Worm (Caenorhabditis elegans) whole organism, L4 larva: ENCODE results near the gene F09C12.2.
"Not testable (repeated sequence)": the region's sequence is repeated elsewhere in the genome, so short reads cannot be mapped to it uniquely, and the experiment has no call there.

ENCODE experiments used
- R02D3.7 ChIP-seq: fragments of 150-350 bp; sonication (generic microtip); optimal IDR thresholded peaks from 3 replicates; lab custom pipeline; 2014; ENCODE audit warnings: missing biosample characterization, missing genetic modification characterization
- aly-2 ChIP-seq: sonication (generic microtip); optimal IDR thresholded peaks from 2 replicates; lab custom pipeline; 2018; ENCODE audit warnings: missing biosample characterization, missing genetic modification characterization
- hlh-11 ChIP-seq: fragments of 200-800 bp; sonication (Bioruptor generic); optimal IDR thresholded peaks from 2 replicates; lab custom pipeline; 2018; ENCODE audit warnings: mild to moderate bottlenecking, missing genetic modification characterization, missing compliant biosample characterization
- lin-13 ChIP-seq: fragments of 150-350 bp; optimal IDR thresholded peaks from 2 replicates; lab custom pipeline; 2014; ENCODE audit warnings: missing biosample characterization, missing genetic modification reagents, missing genetic modification characterization
- mdl-1 ChIP-seq, 2 experiments: fragments of 150-350 bp in 1 of 2; sonication (generic microtip) in 1 of 2; optimal IDR thresholded peaks; 2 replicates each; lab custom pipeline; 2014 to 2017; ENCODE audit warnings: missing biosample characterization in 2 of 2, missing genetic modification characterization in 2 of 2
- nhr-11 ChIP-seq: fragments of 150-350 bp; optimal IDR thresholded peaks from 2 replicates; lab custom pipeline; 2014; ENCODE audit warnings: missing biosample characterization, missing genetic modification characterization
- pha-4 ChIP-seq, 2 experiments: fragments of 150-350 bp in 1 of 2; fragments of 200-800 bp in 1 of 2; sonication (Bioruptor generic) in 1 of 2; IDR thresholded peaks in 1 of 2; optimal IDR thresholded peaks in 1 of 2; 2 replicates each; pipeline versions ENCODE4 v1.3.6 to Lab custom; 2014 to 2022; ENCODE audit warnings: missing genetic modification characterization in 2 of 2, missing genetic modification reagents in 2 of 2, missing biosample characterization in 1 of 2, missing compliant biosample characterization in 1 of 2
- pqm-1 ChIP-seq: sonication (generic microtip); optimal IDR thresholded peaks from 2 replicates; lab custom pipeline; 2017; ENCODE audit warnings: missing biosample characterization, missing genetic modification characterization
- snpc-4 ChIP-seq: fragments of 150-350 bp; optimal IDR thresholded peaks from 2 replicates; lab custom pipeline; 2014; ENCODE audit warnings: missing biosample characterization, missing genetic modification characterization
- unc-39 ChIP-seq: sonication (generic microtip); optimal IDR thresholded peaks from 2 replicates; lab custom pipeline; 2017; ENCODE audit warnings: missing biosample characterization, missing genetic modification characterization
- zip-11 ChIP-seq: fragments of 200-800 bp; sonication (Bioruptor generic); IDR thresholded peaks from 2 replicates; pipeline ENCODE4 v1.3.6; 2022; ENCODE audit warnings: missing genetic modification characterization, missing compliant biosample characterization

DNA sequence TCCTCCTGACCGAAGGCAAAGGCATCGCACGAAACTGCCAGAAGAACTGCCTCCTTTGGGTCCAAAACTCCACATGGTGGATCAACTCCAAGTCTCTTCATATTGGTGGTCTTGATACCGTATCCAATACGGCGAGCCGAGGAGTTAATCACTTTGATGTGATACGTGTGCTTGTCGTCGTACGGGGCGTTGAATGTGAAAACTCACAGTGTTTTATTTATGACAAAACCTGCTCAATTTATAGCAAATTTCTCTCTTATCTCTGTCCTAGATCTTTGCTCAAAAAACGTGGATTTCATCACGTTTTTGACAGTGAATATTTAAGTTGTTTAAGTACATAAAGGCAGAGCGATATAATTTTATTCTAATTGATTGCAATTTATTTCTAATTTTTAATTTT, 49.0 kb downstream of the F09C12.2 start, which contains the start of gene F58A6.9:
- TF ChIP-seq lin-13 (GFP tag; lab: Kevin White, UChicago); snpc-4 (tag; lab: Kevin White, UChicago); R02D3.7 (tag; lab: Kevin White, UChicago); pha-4 (GFP tag; IDR thresholded peaks at IDR 0.05; lab: Robert Waterston, UW); pha-4 (tag; optimal IDR thresholded peaks at IDR 0.05; lab: Kevin White, UChicago); mdl-1 (tag; optimal IDR thresholded peaks at IDR 0.05; lab: Kevin White, UChicago); nhr-11; hlh-11; pqm-1 (tag; lab: Kevin White, UChicago); zip-11 (GFP tag; lab: Robert Waterston, UW); unc-39 (tag; lab: Kevin White, UChicago); aly-2 (tag; lab: Kevin White, UChicago): not testable (repeated sequence)
